Worm (Caenorhabditis elegans) whole organism, L4 larva: ENCODE data around the gene Y110A2AL.4.

Experiments
- D1046.2 ChIP-seq: fragments of 200-800 bp; sonication (Bioruptor generic); IDR thresholded peaks from 2 replicates; pipeline ENCODE4 v1.3.6; 2022; ENCODE audit warnings: missing genetic modification characterization, missing compliant biosample characterization
- F26F4.8 ChIP-seq: fragments of 200-800 bp; sonication (Bioruptor generic); conservative IDR thresholded peaks from 2 replicates; pipeline ENCODE4 v1.3.6; 2022; ENCODE audit warnings: missing genetic modification characterization, missing compliant biosample characterization
- F37D6.2 ChIP-seq: sonication (generic microtip); optimal IDR thresholded peaks from 2 replicates; lab custom pipeline; 2016; ENCODE audit warnings: mild to moderate bottlenecking, missing genetic modification characterization, missing compliant biosample characterization
- T20F7.1 ChIP-seq: fragments of 200-800 bp; sonication (Bioruptor generic); optimal IDR thresholded peaks from 2 replicates; lab custom pipeline; 2018; ENCODE audit warnings: mild to moderate bottlenecking, missing genetic modification characterization, missing compliant biosample characterization
- ZK546.5 ChIP-seq, 2 experiments: sonication (generic microtip); optimal IDR thresholded peaks; 2 replicates each; lab custom pipeline; 2017; ENCODE audit warnings: missing biosample characterization in 2 of 2, missing genetic modification characterization in 2 of 2
- ama-1 ChIP-seq: fragments of 150-350 bp; optimal IDR thresholded peaks from 2 replicates; lab custom pipeline; 2014; ENCODE audit warnings: inconsistent platforms, mixed read lengths
- attf-4 ChIP-seq: sonication (generic microtip); optimal IDR thresholded peaks from 3 replicates; lab custom pipeline; 2017; ENCODE audit warnings: missing biosample characterization, missing genetic modification characterization
- ceh-28 ChIP-seq: fragments of 150-350 bp; optimal IDR thresholded peaks from 2 replicates; lab custom pipeline; 2014; ENCODE audit warnings: missing biosample characterization, missing genetic modification reagents, missing genetic modification characterization
- ceh-82 ChIP-seq: sonication (generic microtip); optimal IDR thresholded peaks from 2 replicates; lab custom pipeline; 2017; ENCODE audit warnings: missing biosample characterization, missing genetic modification characterization
- daf-16 ChIP-seq, 3 experiments: sonication (generic microtip); optimal IDR thresholded peaks; 2 replicates each; lab custom pipeline; 2016 to 2017; ENCODE audit warnings: missing genetic modification characterization in 3 of 3, missing genetic modification reagents in 3 of 3, mild to moderate bottlenecking in 2 of 3, missing compliant biosample characterization in 2 of 3, missing biosample characterization in 1 of 3, moderate library complexity in 1 of 3
- daf-8 ChIP-seq: fragments of 200-800 bp; sonication (Bioruptor generic); IDR thresholded peaks from 2 replicates; pipeline ENCODE4 v1.3.6; 2022; ENCODE audit warnings: missing genetic modification characterization, missing compliant biosample characterization
- dmd-6 ChIP-seq: fragments of 200-800 bp; sonication (Bioruptor generic); IDR thresholded peaks from 2 replicates; pipeline ENCODE4 v1.3.6; 2022; ENCODE audit warnings: missing genetic modification reagents, missing genetic modification characterization, missing compliant biosample characterization
- dmd-8 ChIP-seq: fragments of 200-800 bp; sonication (Bioruptor generic); IDR thresholded peaks from 2 replicates; pipeline ENCODE4 v1.3.6; 2022; ENCODE audit warnings: missing genetic modification characterization, missing compliant biosample characterization
- dmd-9 ChIP-seq: fragments of 200-800 bp; sonication (Bioruptor generic); IDR thresholded peaks from 2 replicates; pipeline ENCODE4 v1.3.6; 2022; ENCODE audit warnings: missing genetic modification reagents, missing genetic modification characterization, missing compliant biosample characterization
- egl-27 ChIP-seq: sonication (generic microtip); optimal IDR thresholded peaks from 3 replicates; lab custom pipeline; 2017; ENCODE audit warnings: missing biosample characterization, missing genetic modification reagents, missing genetic modification characterization
- fkh-10 ChIP-seq: fragments of 150-350 bp; optimal IDR thresholded peaks from 2 replicates; lab custom pipeline; 2014; ENCODE audit warnings: missing biosample characterization, missing genetic modification reagents, missing genetic modification characterization
- hlh-30 ChIP-seq: sonication (generic microtip); optimal IDR thresholded peaks from 2 replicates; lab custom pipeline; 2017; ENCODE audit warnings: antibody characterized with exemption, mild to moderate bottlenecking, missing genetic modification characterization, missing compliant biosample characterization; ENCODE audit not compliant: insufficient read depth
- hmg-1.1 ChIP-seq: fragments of 200-800 bp; sonication (Bioruptor generic); IDR thresholded peaks from 2 replicates; pipeline ENCODE4 v1.3.6; 2022; ENCODE audit warnings: missing genetic modification reagents, missing genetic modification characterization, missing compliant biosample characterization
- jun-1 ChIP-seq: fragments of 150-350 bp; optimal IDR thresholded peaks from 2 replicates; lab custom pipeline; 2014; ENCODE audit warnings: missing biosample characterization, missing genetic modification reagents, missing genetic modification characterization
- lim-7 ChIP-seq: fragments of 200-800 bp; sonication (Bioruptor generic); IDR thresholded peaks from 2 replicates; pipeline ENCODE4 v1.3.6; 2022; ENCODE audit warnings: missing genetic modification characterization, missing compliant biosample characterization
- lin-29 ChIP-seq: fragments of 200-800 bp; sonication (Bioruptor generic); IDR thresholded peaks from 2 replicates; pipeline ENCODE4 v1.3.6; 2022; ENCODE audit warnings: missing genetic modification reagents, missing genetic modification characterization, missing compliant biosample characterization
- lin-38 ChIP-seq: fragments of 200-800 bp; sonication (Bioruptor generic); IDR thresholded peaks from 2 replicates; pipeline ENCODE4 v1.3.6; 2022; ENCODE audit warnings: missing genetic modification reagents, missing genetic modification characterization, missing compliant biosample characterization
- madf-5 ChIP-seq, 2 experiments: fragments of 200-800 bp; sonication (Bioruptor generic); IDR thresholded peaks; 2 replicates each; pipeline ENCODE4 v1.3.6; 2022; ENCODE audit warnings: missing compliant biosample characterization in 2 of 2, missing genetic modification characterization in 2 of 2
- mep-1 ChIP-seq: fragments of 150-350 bp; sonication (generic microtip); optimal IDR thresholded peaks from 3 replicates; lab custom pipeline; 2014; ENCODE audit warnings: missing biosample characterization, missing genetic modification characterization
- mxl-2 ChIP-seq: fragments of 200-800 bp; sonication (Bioruptor generic); conservative IDR thresholded peaks from 2 replicates; pipeline ENCODE4 v1.3.6; 2022; ENCODE audit warnings: missing genetic modification reagents, missing genetic modification characterization, missing compliant biosample characterization
- nhr-11 ChIP-seq: fragments of 150-350 bp; optimal IDR thresholded peaks from 2 replicates; lab custom pipeline; 2014; ENCODE audit warnings: missing biosample characterization, missing genetic modification characterization
- nhr-111 ChIP-seq: fragments of 200-800 bp; sonication (Bioruptor generic); optimal IDR thresholded peaks from 2 replicates; lab custom pipeline; 2018; ENCODE audit warnings: mild to moderate bottlenecking, missing genetic modification characterization, missing compliant biosample characterization
- nhr-76 ChIP-seq: fragments of 150-350 bp; optimal IDR thresholded peaks from 2 replicates; lab custom pipeline; 2014; ENCODE audit warnings: missing biosample characterization, missing genetic modification characterization
- nhr-77 ChIP-seq: fragments of 150-350 bp; optimal IDR thresholded peaks from 2 replicates; lab custom pipeline; 2014; ENCODE audit warnings: missing biosample characterization, missing genetic modification characterization
- pha-4 ChIP-seq, 2 experiments: fragments of 150-350 bp in 1 of 2; fragments of 200-800 bp in 1 of 2; sonication (Bioruptor generic) in 1 of 2; IDR thresholded peaks in 1 of 2; optimal IDR thresholded peaks in 1 of 2; 2 replicates each; pipeline versions ENCODE4 v1.3.6 to Lab custom; 2014 to 2022; ENCODE audit warnings: missing genetic modification characterization in 2 of 2, missing genetic modification reagents in 2 of 2, missing biosample characterization in 1 of 2, missing compliant biosample characterization in 1 of 2
- pqm-1 ChIP-seq: sonication (generic microtip); optimal IDR thresholded peaks from 2 replicates; lab custom pipeline; 2017; ENCODE audit warnings: missing biosample characterization, missing genetic modification characterization
- sdz-12 ChIP-seq: fragments of 200-800 bp; sonication (Bioruptor generic); optimal IDR thresholded peaks from 2 replicates; lab custom pipeline; 2018; ENCODE audit warnings: mild to moderate bottlenecking, missing genetic modification characterization, missing compliant biosample characterization
- set-16 ChIP-seq: fragments of 200-800 bp; sonication (Bioruptor generic); IDR thresholded peaks from 2 replicates; pipeline ENCODE4 v1.3.6; 2022; ENCODE audit warnings: missing genetic modification reagents, missing genetic modification characterization, missing compliant biosample characterization
- snpc-1.2 ChIP-seq: fragments of 200-800 bp; sonication (Bioruptor generic); IDR thresholded peaks from 2 replicates; pipeline ENCODE4 v1.3.6; 2022; ENCODE audit warnings: missing genetic modification reagents, missing genetic modification characterization, missing compliant biosample characterization
- spr-1 ChIP-seq: sonication (generic microtip); optimal IDR thresholded peaks from 2 replicates; lab custom pipeline; 2016; ENCODE audit warnings: mild to moderate bottlenecking, missing genetic modification characterization, missing compliant biosample characterization
- unc-130 ChIP-seq: sonication (generic microtip); optimal IDR thresholded peaks from 2 replicates; lab custom pipeline; 2016; ENCODE audit warnings: missing genetic modification reagents, missing genetic modification characterization, missing compliant biosample characterization
- vab-7 ChIP-seq: fragments of 200-800 bp; sonication (Bioruptor generic); IDR thresholded peaks from 2 replicates; pipeline ENCODE4 v1.3.6; 2022; ENCODE audit warnings: missing genetic modification reagents, missing genetic modification characterization, missing compliant biosample characterization
- zfp-2 ChIP-seq: sonication (generic microtip); optimal IDR thresholded peaks from 2 replicates; lab custom pipeline; 2016; ENCODE audit warnings: mild to moderate bottlenecking, missing genetic modification characterization, missing compliant biosample characterization
- zfp-3 ChIP-seq: fragments of 200-800 bp; sonication (Bioruptor generic); conservative IDR thresholded peaks from 2 replicates; pipeline ENCODE4 v1.3.6; 2022; ENCODE audit warnings: missing genetic modification reagents, missing genetic modification characterization, missing compliant biosample characterization
- ztf-11 ChIP-seq: fragments of 150-350 bp; optimal IDR thresholded peaks from 2 replicates; lab custom pipeline; 2014; ENCODE audit warnings: missing biosample characterization, missing genetic modification characterization

The Y110A2AL.4 gene

DNA sequence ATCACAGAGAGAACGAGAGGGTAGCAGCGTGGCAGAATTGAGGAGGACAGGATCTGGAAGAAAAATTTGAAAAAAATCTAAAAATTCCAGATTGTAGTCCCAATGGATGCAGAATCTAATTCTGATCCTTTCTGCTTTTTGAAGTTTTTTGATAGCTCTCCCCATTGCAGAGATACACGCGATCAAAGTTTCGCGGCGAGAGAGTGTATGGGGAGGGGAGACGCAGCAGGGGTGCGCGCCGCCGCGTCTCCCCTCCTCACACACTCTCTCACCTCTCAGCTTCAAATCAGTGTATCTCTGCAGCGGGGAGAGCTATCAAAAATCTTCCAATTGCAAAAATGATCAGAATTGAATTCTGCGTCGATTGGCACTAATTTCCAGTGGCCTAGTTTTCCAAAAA lies 42.0 kb downstream of the Y110A2AL.4 start:
- TF ChIP-seq lin-38 (GFP tag; lab: Robert Waterston, UW) (0 out of 2 replicates have a peak, but pooled peaks have one; percentile 7), unc-130 (GFP tag; lab: Kevin White, UChicago) (no peak), set-16 (GFP tag; lab: Robert Waterston, UW) (peak; percentile 54), ztf-11 (tag; lab: Kevin White, UChicago) (no peak), lim-7 (GFP tag; lab: Robert Waterston, UW) (peak; percentile 10; the same call in 1 of the 2 replicates)

DNA sequence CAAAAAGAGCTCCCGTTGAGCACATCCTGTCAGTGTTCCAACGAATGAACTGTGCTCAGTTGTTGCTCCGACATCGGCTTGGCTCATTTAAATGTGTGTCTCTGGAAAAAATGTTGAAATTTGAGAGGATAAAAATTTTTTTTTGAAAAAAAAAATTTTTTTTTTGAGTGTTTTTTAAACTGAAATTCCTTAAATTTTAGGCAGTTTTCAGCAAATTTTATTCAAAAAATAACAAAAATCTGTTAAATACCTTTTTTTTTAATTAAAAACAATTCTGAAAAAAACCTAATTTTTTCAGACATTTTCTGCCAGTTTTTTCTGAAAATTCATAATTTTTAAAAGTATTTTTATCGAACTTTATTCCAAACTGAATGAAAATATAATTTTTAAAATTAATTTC lies 45.7 kb downstream of the Y110A2AL.4 start, which contains the start of gene pigw-1:
Gene pigw-1 (minus strand): TSS at position 101 of the 400 bp plus-strand sequence.
- TF ChIP-seq sdz-12 = no peak
- no peak for TF ChIP-seq zfp-2
- no peak for TF ChIP-seq madf-5 (GFP tag; IDR thresholded peaks at IDR 0.05; lab: Robert Waterston, UW)
- no peak for TF ChIP-seq pqm-1 (tag; lab: Kevin White, UChicago)
- TF ChIP-seq attf-4 = no peak
- TF ChIP-seq nhr-111 = no peak
- TF ChIP-seq hlh-30 (tag; lab: Kevin White, UChicago) = no peak
- TF ChIP-seq vab-7 (GFP tag; lab: Robert Waterston, UW) = no peak
- no peak for TF ChIP-seq lin-29 (GFP tag; lab: Robert Waterston, UW)
- TF ChIP-seq ZK546.5 (tag; optimal IDR thresholded peaks at IDR 0.05; lab: Kevin White, UChicago) = no peak
- no peak for TF ChIP-seq lin-38 (GFP tag; lab: Robert Waterston, UW)
- no peak for TF ChIP-seq dmd-6 (GFP tag; lab: Robert Waterston, UW)
- no peak for TF ChIP-seq pha-4 (GFP tag; IDR thresholded peaks at IDR 0.05; lab: Robert Waterston, UW)
- no peak for TF ChIP-seq pha-4 (tag; optimal IDR thresholded peaks at IDR 0.05; lab: Kevin White, UChicago)
- TF ChIP-seq nhr-77 (tag; lab: Kevin White, UChicago) = no peak

DNA sequence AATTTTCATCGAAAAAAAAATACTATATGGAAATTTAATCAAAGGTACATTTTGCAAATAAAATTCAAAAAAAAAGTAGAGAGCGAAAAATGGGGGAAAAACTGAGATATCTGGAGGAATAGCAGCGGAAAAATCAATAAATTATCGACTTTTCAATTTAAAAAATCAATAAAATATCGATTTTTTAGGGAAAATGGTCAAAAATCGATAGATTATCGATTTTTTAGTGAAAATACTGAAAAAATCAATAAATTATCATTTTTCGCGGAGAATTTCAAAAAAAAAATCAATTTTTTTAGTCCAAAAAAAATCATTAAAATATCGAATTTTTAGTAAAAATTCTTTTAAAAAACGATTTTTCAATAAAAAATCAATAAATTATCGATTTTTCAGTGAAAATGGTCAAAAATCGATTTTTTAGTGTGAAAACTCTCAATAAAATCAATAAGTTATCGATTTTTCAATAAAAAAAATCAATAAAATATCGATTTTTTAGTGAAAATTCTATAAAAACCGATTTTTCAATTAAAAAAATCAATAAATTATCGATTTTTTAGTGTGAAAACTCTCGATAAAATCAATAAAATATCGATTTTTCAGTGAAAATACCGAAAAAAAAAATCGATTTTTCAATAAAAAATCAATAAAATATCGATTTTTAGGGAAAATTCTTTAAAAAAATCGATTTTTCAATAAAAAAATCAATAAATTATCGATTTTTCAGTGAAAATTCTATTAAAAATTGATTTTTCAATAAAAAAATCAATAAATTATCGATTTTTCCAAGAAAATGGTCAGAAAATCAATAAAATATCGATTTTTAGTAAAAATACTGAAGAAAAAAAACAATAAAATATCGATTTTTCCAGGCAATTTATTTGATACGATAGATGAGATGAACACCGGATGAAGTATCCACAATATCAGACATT lies 46.7 kb downstream of the Y110A2AL.4 start:
- TF ChIP-seq zfp-3 (GFP tag; lab: Robert Waterston, UW) = no peak
- TF ChIP-seq ceh-28 = peak; percentile 89
- TF ChIP-seq, all 104 proteins: peak for 1

DNA sequence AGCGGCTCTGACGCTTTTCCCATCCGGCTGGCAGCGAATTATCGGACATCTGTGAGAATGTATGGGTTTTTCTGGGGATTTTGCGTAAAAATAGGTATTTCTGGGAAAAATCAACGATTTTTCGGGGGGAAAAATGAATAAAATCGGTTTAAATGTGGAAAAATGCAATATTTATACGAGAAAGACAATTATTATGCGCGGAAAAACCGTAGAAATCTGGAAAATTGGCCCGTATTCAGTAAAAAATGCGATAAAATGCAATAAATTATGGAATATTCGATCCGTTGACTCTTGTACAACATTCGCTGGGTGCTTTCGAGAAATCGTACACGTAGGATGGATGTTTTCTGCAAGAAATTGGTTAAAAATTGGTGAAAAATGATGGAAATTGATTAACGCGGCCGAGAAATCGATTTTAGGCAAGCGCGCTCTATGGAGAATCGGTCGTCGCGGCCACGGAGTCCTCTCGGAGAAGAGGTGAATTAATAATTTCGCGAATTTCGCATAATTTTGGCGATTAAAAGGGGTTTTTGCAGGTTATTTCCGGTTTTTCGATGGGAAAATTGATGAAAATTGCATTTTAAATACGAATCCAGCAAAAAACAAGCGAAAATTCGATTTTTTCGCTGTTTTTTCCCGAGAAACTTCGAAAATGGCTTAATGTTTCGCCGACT lies 50.0 kb downstream of the Y110A2AL.4 start, which contains the start of gene pinn-1:
Gene pinn-1 (minus strand): TSS at position 51 of the 674 bp plus-strand sequence.
- TF ChIP-seq hmg-1.1 (GFP tag; lab: Robert Waterston, UW) (peak; percentile 79), fkh-10 (GFP tag; lab: Kevin White, UChicago) (peak; percentile 65), ztf-11 (tag; lab: Kevin White, UChicago) (no peak), dmd-9 (peak; percentile 97), jun-1 (tag; lab: Kevin White, UChicago) (peak; percentile 68), snpc-1.2 (GFP tag; lab: Robert Waterston, UW) (peak; percentile 75; the same call in 1 of the 2 replicates), dmd-8 (GFP tag; lab: Robert Waterston, UW) (no peak), lin-29 (GFP tag; lab: Robert Waterston, UW) (no peak), vab-7 (GFP tag; lab: Robert Waterston, UW) (peak; percentile 74), T20F7.1 (GFP tag; lab: Kevin White, UChicago) (no peak), ama-1 (lab: Kevin White, UChicago) (no peak), D1046.2 (GFP tag; lab: Robert Waterston, UW) (peak; percentile 74; the same call in 1 of the 2 replicates), F26F4.8 (GFP tag; lab: Robert Waterston, UW) (no peak), daf-16 (GFP tag; optimal IDR thresholded peaks at IDR 0.05; lab: Kevin White, UChicago) (peak in 1 of 2 experiments; percentile 36), daf-16 (tag; optimal IDR thresholded peaks at IDR 0.05; lab: Kevin White, UChicago) (no peak), sdz-12 (peak; percentile 90), nhr-11 (tag; lab: Kevin White, UChicago) (peak; percentile 53), spr-1 (tag; lab: Kevin White, UChicago) (peak; percentile 64), lim-7 (GFP tag; lab: Robert Waterston, UW) (no peak), pha-4 (GFP tag; IDR thresholded peaks at IDR 0.05; lab: Robert Waterston, UW) (peak; percentile 75), pha-4 (tag; optimal IDR thresholded peaks at IDR 0.05; lab: Kevin White, UChicago) (peak; percentile 43), ceh-82 (tag; lab: Kevin White, UChicago) (no peak), egl-27 (tag; lab: Kevin White, UChicago) (no peak), mep-1 (peak; percentile 80), daf-8 (GFP tag; lab: Robert Waterston, UW) (no peak), hlh-30 (tag; lab: Kevin White, UChicago) (peak; percentile 51), mxl-2 (GFP tag; lab: Robert Waterston, UW) (0 out of 2 replicates have a peak, but pooled peaks have one; percentile 16), nhr-76 (tag; lab: Kevin White, UChicago) (no peak), ZK546.5 (tag; optimal IDR thresholded peaks at IDR 0.05; lab: Kevin White, UChicago) (peak in 1 of 2 experiments; percentile 12), F37D6.2 (tag; lab: Kevin White, UChicago) (peak; percentile 65)
